Worm (Caenorhabditis elegans) whole organism, mixed stage, embryonic: ENCODE measurements around the gene pbo-6.

Source experiments
- drap-1 ChIP-seq: fragments of 200-800 bp; sonication (Bioruptor generic); optimal IDR thresholded peaks from 3 replicates; lab custom pipeline; 2018; ENCODE audit warnings: mild to moderate bottlenecking, missing genetic modification characterization, missing compliant biosample characterization
- hlh-1 ChIP-seq: fragments of 150-350 bp; optimal IDR thresholded peaks from 2 replicates; lab custom pipeline; 2014; ENCODE audit warnings: missing biosample characterization, missing genetic modification reagents, missing genetic modification characterization
- lin-13 ChIP-seq: fragments of 150-350 bp; optimal IDR thresholded peaks from 2 replicates; lab custom pipeline; 2014; ENCODE audit warnings: missing biosample characterization, missing genetic modification characterization
- mab-5 ChIP-seq: fragments of 150-350 bp; optimal IDR thresholded peaks from 2 replicates; lab custom pipeline; 2014; ENCODE audit warnings: missing biosample characterization, missing genetic modification characterization
- mep-1 ChIP-seq: fragments of 150-350 bp; optimal IDR thresholded peaks from 2 replicates; lab custom pipeline; 2017; ENCODE audit warnings: missing biosample characterization, missing genetic modification reagents, missing genetic modification characterization, inconsistent platforms
- nhr-12 ChIP-seq: fragments of 150-350 bp; optimal IDR thresholded peaks from 2 replicates; lab custom pipeline; 2014; ENCODE audit warnings: missing biosample characterization, missing genetic modification characterization
- nhr-76 ChIP-seq: sonication (generic microtip); optimal IDR thresholded peaks from 2 replicates; lab custom pipeline; 2017; ENCODE audit warnings: missing biosample characterization, missing genetic modification characterization
- snpc-4 ChIP-seq: fragments of 150-350 bp; optimal IDR thresholded peaks from 2 replicates; lab custom pipeline; 2014; ENCODE audit warnings: missing biosample characterization, missing genetic modification characterization
- unc-62 ChIP-seq: fragments of 150-350 bp; optimal IDR thresholded peaks from 2 replicates; lab custom pipeline; 2014; ENCODE audit warnings: missing biosample characterization, missing genetic modification reagents, missing genetic modification characterization

DNA sequence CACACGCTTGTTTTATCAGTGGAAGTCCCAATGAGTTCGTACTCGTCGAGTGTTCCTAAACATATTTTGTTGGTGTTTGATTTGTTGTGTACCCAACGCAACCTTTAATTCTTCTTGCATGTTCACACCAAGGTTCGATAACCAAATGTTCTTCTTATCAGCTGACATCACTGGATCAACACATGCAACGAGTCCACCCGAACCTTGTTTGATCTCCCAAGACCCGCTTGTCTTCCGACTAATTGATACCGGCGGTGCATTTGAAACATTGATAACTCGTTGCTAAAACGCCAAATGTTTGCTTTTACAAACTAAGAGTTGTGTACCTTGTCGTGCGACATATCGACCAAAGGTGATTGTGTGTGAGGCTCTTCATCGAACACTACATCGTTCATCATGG is 42.9 kb downstream of the pbo-6 start:
- TF ChIP-seq drap-1 (GFP tag; lab: Kevin White, UChicago) (no peak), unc-62 (GFP tag; lab: Kevin White, UChicago) (no peak), lin-13 (tag; lab: Kevin White, UChicago) (no peak), nhr-12 (tag; lab: Kevin White, UChicago) (no peak), mab-5 (tag; lab: Kevin White, UChicago) (no peak), mep-1 (tag; lab: Kevin White, UChicago) (no peak), hlh-1 (tag; lab: Kevin White, UChicago) (no peak), nhr-76 (tag; lab: Kevin White, UChicago) (no peak), snpc-4 (tag; lab: Kevin White, UChicago) (no peak)
